Worm (Caenorhabditis elegans): ENCODE data around the gene T08G3.6.

DNA sequence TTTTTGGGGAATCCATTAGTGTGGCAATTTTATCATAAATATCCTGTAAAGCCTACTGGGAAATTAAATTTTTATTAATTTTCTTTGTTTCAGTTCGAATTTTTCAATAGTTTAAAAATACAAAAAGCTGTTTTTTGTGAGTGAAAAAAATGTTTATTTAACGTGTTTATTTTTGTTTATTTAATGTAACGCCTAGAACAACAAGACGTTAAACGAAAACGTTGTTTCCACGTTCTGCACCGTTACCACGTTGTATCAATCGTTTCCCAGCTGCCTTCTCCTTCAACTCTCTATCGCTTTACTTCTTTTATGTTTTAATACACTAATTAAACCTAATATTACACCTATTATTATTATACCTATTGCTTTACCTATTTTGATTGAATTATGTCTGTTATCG is 2.0 kb downstream of the T08G3.6 start, which contains the start of gene T08G3.13:
- TF ChIP-seq egl-27 (tag; optimal IDR thresholded peaks at IDR 0.05) (no peak), ama-1 (optimal IDR thresholded peaks at IDR 0.05) (no peak), elt-2 (tag; optimal IDR thresholded peaks at IDR 0.05) (no peak), lin-13 (GFP tag; optimal IDR thresholded peaks at IDR 0.05) (no peak), hpl-2 (GFP tag; optimal IDR thresholded peaks at IDR 0.05) (no peak), hlh-17 (GFP tag; optimal IDR thresholded peaks at IDR 0.05; ENCODE audit: borderline replicate concordance) (no peak), tlp-1 (tag; optimal IDR thresholded peaks at IDR 0.05) (no peak), unc-130 (tag; optimal IDR thresholded peaks at IDR 0.05) (no peak), nhr-77 (tag; optimal IDR thresholded peaks at IDR 0.05) (no peak), dpl-1 (GFP tag; optimal IDR thresholded peaks at IDR 0.05) (no peak), unc-62 (GFP tag; optimal IDR thresholded peaks at IDR 0.05) (no peak), egl-13 (tag; optimal IDR thresholded peaks at IDR 0.05) (no peak), tbx-2 (tag; optimal IDR thresholded peaks at IDR 0.05) (no peak), nhr-90 (tag; optimal IDR thresholded peaks at IDR 0.05; ENCODE audit: poor library complexity) (no peak)
